Worm (Caenorhabditis elegans): ENCODE results near the gene F10E7.9.

- TF ChIP-seq ref-1 (GFP tag; conservative IDR thresholded peaks at IDR 0.05) (no peak), ztf-29 (GFP tag; IDR thresholded peaks at IDR 0.05) (no peak), flt-1 (GFP tag; IDR thresholded peaks at IDR 0.05) (no peak), med-1 (GFP tag; optimal IDR thresholded peaks at IDR 0.05; ENCODE audit: insufficient read depth) (no peak), klf-2 (GFP tag; conservative IDR thresholded peaks at IDR 0.05) (no peak), T22C8.4 (GFP tag; IDR thresholded peaks at IDR 0.05) (no peak), cog-1 (tag; optimal IDR thresholded peaks at IDR 0.05) (no peak), ztf-23 (GFP tag; IDR thresholded peaks at IDR 0.05) (no peak)
These were observed 16.6 kb upstream of the F10E7.9 start, which contains the start of gene F10E7.1 for ce11 chrII:7126457-7126856.

Data from whole organism, midembryonic.